Worm (Caenorhabditis elegans) whole organism, L4 larva: ENCODE data around the gene sri-20.

ENCODE experiments used
- Y75B8A.6 ChIP-seq: fragments of 200-800 bp; sonication (Bioruptor generic); IDR thresholded peaks from 2 replicates; pipeline ENCODE4 v1.3.6; 2022; ENCODE audit warnings: missing genetic modification reagents, missing genetic modification characterization, missing compliant biosample characterization
- aha-1 ChIP-seq: fragments of 150-350 bp; peaks from one replicate; lab custom pipeline; 2014; ENCODE audit warnings: missing biosample characterization, missing genetic modification characterization
- ama-1 ChIP-seq: fragments of 150-350 bp; optimal IDR thresholded peaks from 2 replicates; lab custom pipeline; 2014; ENCODE audit warnings: inconsistent platforms, mixed read lengths
- ceh-20 ChIP-seq: fragments of 200-800 bp; sonication (Bioruptor generic); IDR thresholded peaks from 2 replicates; pipeline ENCODE4 v1.3.6; 2022; ENCODE audit warnings: missing genetic modification reagents, missing genetic modification characterization, missing compliant biosample characterization
- ceh-44 ChIP-seq: fragments of 200-800 bp; sonication (Bioruptor generic); IDR thresholded peaks from 2 replicates; pipeline ENCODE4 v1.3.6; 2022; ENCODE audit warnings: missing genetic modification reagents, missing genetic modification characterization, missing compliant biosample characterization
- ceh-62 ChIP-seq: sonication (generic microtip); optimal IDR thresholded peaks from 2 replicates; lab custom pipeline; 2017; ENCODE audit warnings: missing biosample characterization, missing genetic modification characterization
- cey-2 ChIP-seq: sonication (generic microtip); optimal IDR thresholded peaks from 3 replicates; lab custom pipeline; 2017; ENCODE audit warnings: missing genetic modification characterization, mild to moderate bottlenecking, missing compliant biosample characterization, antibody characterized with exemption, borderline replicate concordance; ENCODE audit not compliant: insufficient read depth
- ctbp-1 ChIP-seq: fragments of 200-800 bp; sonication (Bioruptor generic); IDR thresholded peaks from 2 replicates; pipeline ENCODE4 v1.3.6; 2022; ENCODE audit warnings: missing genetic modification reagents, missing genetic modification characterization, missing compliant biosample characterization
- daf-12 ChIP-seq: fragments of 150-350 bp; optimal IDR thresholded peaks from 2 replicates; lab custom pipeline; 2014; ENCODE audit warnings: missing biosample characterization, missing genetic modification reagents, missing genetic modification characterization
- dmd-6 ChIP-seq: fragments of 200-800 bp; sonication (Bioruptor generic); IDR thresholded peaks from 2 replicates; pipeline ENCODE4 v1.3.6; 2022; ENCODE audit warnings: missing genetic modification reagents, missing genetic modification characterization, missing compliant biosample characterization
- dmd-8 ChIP-seq: fragments of 200-800 bp; sonication (Bioruptor generic); IDR thresholded peaks from 2 replicates; pipeline ENCODE4 v1.3.6; 2022; ENCODE audit warnings: missing genetic modification characterization, missing compliant biosample characterization
- dve-1 ChIP-seq: sonication (generic microtip); optimal IDR thresholded peaks from 2 replicates; lab custom pipeline; 2017; ENCODE audit warnings: antibody characterized with exemption, mild to moderate bottlenecking, missing genetic modification characterization, missing compliant biosample characterization; ENCODE audit not compliant: insufficient read depth
- egl-43 ChIP-seq: fragments of 200-800 bp; sonication (Bioruptor generic); IDR thresholded peaks from 2 replicates; pipeline ENCODE4 v1.3.6; 2022; ENCODE audit warnings: missing genetic modification reagents, missing genetic modification characterization, missing compliant biosample characterization
- fkh-10 ChIP-seq: fragments of 150-350 bp; optimal IDR thresholded peaks from 2 replicates; lab custom pipeline; 2014; ENCODE audit warnings: missing biosample characterization, missing genetic modification reagents, missing genetic modification characterization
- fos-1 ChIP-seq: fragments of 150-350 bp; optimal IDR thresholded peaks from 2 replicates; lab custom pipeline; 2014; ENCODE audit warnings: missing biosample characterization, missing genetic modification characterization
- hlh-11 ChIP-seq: fragments of 200-800 bp; sonication (Bioruptor generic); optimal IDR thresholded peaks from 2 replicates; lab custom pipeline; 2018; ENCODE audit warnings: mild to moderate bottlenecking, missing genetic modification characterization, missing compliant biosample characterization
- hlh-30 ChIP-seq: sonication (generic microtip); optimal IDR thresholded peaks from 2 replicates; lab custom pipeline; 2017; ENCODE audit warnings: antibody characterized with exemption, mild to moderate bottlenecking, missing genetic modification characterization, missing compliant biosample characterization; ENCODE audit not compliant: insufficient read depth
- jun-1 ChIP-seq: fragments of 150-350 bp; optimal IDR thresholded peaks from 2 replicates; lab custom pipeline; 2014; ENCODE audit warnings: missing biosample characterization, missing genetic modification reagents, missing genetic modification characterization
- lin-38 ChIP-seq: fragments of 200-800 bp; sonication (Bioruptor generic); IDR thresholded peaks from 2 replicates; pipeline ENCODE4 v1.3.6; 2022; ENCODE audit warnings: missing genetic modification reagents, missing genetic modification characterization, missing compliant biosample characterization
- madf-9 ChIP-seq: fragments of 200-800 bp; sonication (Bioruptor generic); conservative IDR thresholded peaks from 2 replicates; pipeline ENCODE4 v1.3.6; 2022; ENCODE audit warnings: missing genetic modification reagents, missing genetic modification characterization, missing compliant biosample characterization
- mdt-29 ChIP-seq: fragments of 200-800 bp; sonication (Bioruptor generic); IDR thresholded peaks from 2 replicates; pipeline ENCODE4 v1.3.6; 2022; ENCODE audit warnings: missing genetic modification reagents, missing genetic modification characterization, missing compliant biosample characterization
- mep-1 ChIP-seq: fragments of 150-350 bp; sonication (generic microtip); optimal IDR thresholded peaks from 3 replicates; lab custom pipeline; 2014; ENCODE audit warnings: missing biosample characterization, missing genetic modification characterization
- mxl-3 ChIP-seq: fragments of 200-800 bp; sonication (Bioruptor generic); optimal IDR thresholded peaks from 2 replicates; lab custom pipeline; 2018; ENCODE audit warnings: mild to moderate bottlenecking, missing genetic modification characterization, missing compliant biosample characterization
- nhr-102 ChIP-seq: sonication (generic microtip); optimal IDR thresholded peaks from 2 replicates; lab custom pipeline; 2016; ENCODE audit warnings: mild to moderate bottlenecking, missing genetic modification characterization, moderate library complexity, missing compliant biosample characterization
- nhr-237 ChIP-seq: sonication (generic microtip); optimal IDR thresholded peaks from 2 replicates; lab custom pipeline; 2017; ENCODE audit warnings: missing biosample characterization, missing genetic modification characterization
- nhr-28 ChIP-seq: fragments of 150-350 bp; optimal IDR thresholded peaks from 2 replicates; lab custom pipeline; 2014; ENCODE audit warnings: missing biosample characterization, missing genetic modification characterization
- nhr-48 ChIP-seq: sonication (generic microtip); optimal IDR thresholded peaks from 2 replicates; lab custom pipeline; 2016; ENCODE audit warnings: mild to moderate bottlenecking, missing genetic modification characterization, missing compliant biosample characterization
- pha-4 ChIP-seq, 2 experiments: fragments of 150-350 bp in 1 of 2; fragments of 200-800 bp in 1 of 2; sonication (Bioruptor generic) in 1 of 2; IDR thresholded peaks in 1 of 2; optimal IDR thresholded peaks in 1 of 2; 2 replicates each; pipeline versions ENCODE4 v1.3.6 to Lab custom; 2014 to 2022; ENCODE audit warnings: missing genetic modification characterization in 2 of 2, missing genetic modification reagents in 2 of 2, missing biosample characterization in 1 of 2, missing compliant biosample characterization in 1 of 2
- pqm-1 ChIP-seq: sonication (generic microtip); optimal IDR thresholded peaks from 2 replicates; lab custom pipeline; 2017; ENCODE audit warnings: missing biosample characterization, missing genetic modification characterization
- saeg-2 ChIP-seq: fragments of 200-800 bp; sonication (Bioruptor generic); IDR thresholded peaks from 2 replicates; pipeline ENCODE4 v1.3.6; 2022; ENCODE audit warnings: missing genetic modification reagents, missing genetic modification characterization, missing compliant biosample characterization
- snpc-1.2 ChIP-seq: fragments of 200-800 bp; sonication (Bioruptor generic); IDR thresholded peaks from 2 replicates; pipeline ENCODE4 v1.3.6; 2022; ENCODE audit warnings: missing genetic modification reagents, missing genetic modification characterization, missing compliant biosample characterization
- snpc-4 ChIP-seq: fragments of 150-350 bp; optimal IDR thresholded peaks from 2 replicates; lab custom pipeline; 2014; ENCODE audit warnings: missing biosample characterization, missing genetic modification characterization
- spr-1 ChIP-seq: sonication (generic microtip); optimal IDR thresholded peaks from 2 replicates; lab custom pipeline; 2016; ENCODE audit warnings: mild to moderate bottlenecking, missing genetic modification characterization, missing compliant biosample characterization
- tra-1 ChIP-seq: fragments of 200-800 bp; sonication (Bioruptor generic); IDR thresholded peaks from 2 replicates; pipeline ENCODE4 v1.3.6; 2022; ENCODE audit warnings: missing genetic modification reagents, missing genetic modification characterization, missing compliant biosample characterization
- unc-130 ChIP-seq: sonication (generic microtip); optimal IDR thresholded peaks from 2 replicates; lab custom pipeline; 2016; ENCODE audit warnings: missing genetic modification reagents, missing genetic modification characterization, missing compliant biosample characterization
- unc-62 ChIP-seq, 3 experiments: fragments of 150-350 bp in 1 of 3; sonication (generic microtip); optimal IDR thresholded peaks in 2 of 3; peaks in 1 of 3; 1 replicate in 1 of 3; 2 replicates in 2 of 3; lab custom pipeline; 2014 to 2017; ENCODE audit warnings: missing biosample characterization in 3 of 3, missing genetic modification characterization in 3 of 3, missing genetic modification reagents in 3 of 3, missing genotype in 1 of 3
- vab-7 ChIP-seq: fragments of 200-800 bp; sonication (Bioruptor generic); IDR thresholded peaks from 2 replicates; pipeline ENCODE4 v1.3.6; 2022; ENCODE audit warnings: missing genetic modification reagents, missing genetic modification characterization, missing compliant biosample characterization
- zag-1 ChIP-seq: fragments of 150-350 bp; optimal IDR thresholded peaks from 2 replicates; lab custom pipeline; 2014; ENCODE audit warnings: missing biosample characterization, missing genetic modification characterization
- ztf-7 ChIP-seq: fragments of 150-350 bp; optimal IDR thresholded peaks from 2 replicates; lab custom pipeline; 2014; ENCODE audit warnings: missing biosample characterization, missing genetic modification characterization

Gene sri-20

DNA sequence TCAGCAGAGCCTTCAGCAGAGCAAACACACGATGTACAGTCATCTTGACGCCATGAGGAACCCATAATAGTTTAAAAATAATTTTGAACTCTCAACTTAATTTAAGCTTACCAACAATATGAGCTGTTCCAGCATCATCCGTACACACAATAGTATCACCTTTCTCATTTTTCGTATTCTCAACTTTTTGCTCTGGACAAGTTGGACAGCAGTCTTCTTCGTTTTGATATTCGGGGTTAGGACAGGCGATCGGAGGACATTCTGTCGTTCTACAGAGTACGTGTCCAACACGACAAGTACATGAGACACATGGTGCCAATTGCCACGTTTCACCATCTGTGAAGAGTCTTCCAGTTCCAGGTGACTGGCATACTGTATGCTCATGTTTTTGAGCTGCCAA, 44.8 kb upstream of the sri-20 start:
- TF ChIP-seq unc-62 (GFP tag; optimal IDR thresholded peaks at IDR 0.05 in 1 of 2; lab: Kevin White, UChicago) (peak in 1 of 2 experiments; percentile 97), unc-62 (tag; optimal IDR thresholded peaks at IDR 0.05; lab: Kevin White, UChicago) (no peak), snpc-4 (tag; lab: Kevin White, UChicago) (no peak), spr-1 (tag; lab: Kevin White, UChicago) (no peak)

DNA sequence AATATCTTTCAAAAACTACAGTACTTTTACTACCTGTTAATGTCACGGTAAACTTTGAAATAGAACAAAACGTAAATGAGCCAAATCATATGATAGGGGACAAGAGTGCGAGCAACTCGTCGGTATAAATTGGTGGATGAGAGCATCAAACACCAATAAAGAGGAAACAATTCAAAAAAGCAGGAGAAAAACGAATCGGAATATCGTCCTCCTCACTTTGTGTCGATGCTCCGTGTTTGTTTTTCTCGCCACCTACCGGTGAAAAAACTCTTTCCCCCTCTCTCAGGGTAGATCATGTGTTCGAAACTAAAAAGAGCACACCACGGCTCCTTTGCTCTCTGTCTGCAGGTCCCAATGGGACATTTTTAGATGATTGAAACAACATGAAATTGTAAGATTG, 40.3 kb upstream of the sri-20 start:
- TF ChIP-seq ceh-20 (GFP tag; lab: Robert Waterston, UW) (0 out of 2 replicates have a peak, but pooled peaks have one; percentile 34), pha-4 (GFP tag; IDR thresholded peaks at IDR 0.05; lab: Robert Waterston, UW) (no peak), pha-4 (tag; optimal IDR thresholded peaks at IDR 0.05; lab: Kevin White, UChicago) (peak; percentile 63), nhr-48 (tag; lab: Kevin White, UChicago) (no peak)

DNA sequence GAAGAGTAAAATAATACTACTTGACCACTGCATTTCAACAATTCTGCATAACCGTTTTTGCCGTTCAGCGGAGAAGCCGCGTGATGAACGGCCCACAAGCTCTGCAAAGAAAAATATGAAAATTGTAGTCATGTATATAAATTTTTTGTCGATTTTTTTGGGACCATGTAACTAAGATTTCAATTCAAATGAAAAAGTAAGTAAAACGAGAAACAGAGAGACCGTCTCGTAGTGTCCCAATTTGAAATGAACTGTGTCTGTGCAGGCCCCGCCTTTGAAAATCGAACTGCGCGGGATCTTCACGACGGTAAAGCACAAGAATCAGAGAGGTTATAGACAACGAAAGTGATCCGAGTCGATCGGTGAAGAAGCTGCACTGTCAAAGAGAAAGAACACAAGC, 36.3 kb upstream of the sri-20 start, which contains the start of gene crm-1:
Gene crm-1, minus strand, starts transcription at position 101 of the 400 bp plus-strand sequence.
- peak; percentile 19 for TF ChIP-seq aha-1 (tag; lab: Kevin White, UChicago)
- TF ChIP-seq dmd-6 (GFP tag; lab: Robert Waterston, UW): no peak
- no peak for TF ChIP-seq ama-1 (lab: Kevin White, UChicago)
- no peak for TF ChIP-seq mdt-29
- no peak for TF ChIP-seq ztf-7 (tag; lab: Kevin White, UChicago)

DNA sequence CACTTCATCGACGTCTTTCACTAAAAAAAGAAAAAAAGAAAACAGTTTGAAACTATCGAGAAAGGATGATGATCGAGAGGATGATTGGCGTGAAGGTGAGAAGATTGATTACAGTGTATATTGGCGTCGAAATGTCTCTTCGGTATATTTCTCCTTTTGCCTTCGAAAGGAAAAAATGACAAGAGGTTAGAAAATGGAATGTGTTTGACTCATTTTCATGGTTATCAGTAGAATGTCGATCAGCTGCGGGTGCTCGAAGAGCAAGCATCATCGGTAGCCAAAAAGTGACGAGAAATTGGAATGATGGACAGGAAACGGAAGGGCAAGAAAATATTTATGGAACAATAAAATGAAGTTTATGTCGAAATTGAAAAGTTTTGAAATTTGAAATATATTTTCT, 34.5 kb upstream of the sri-20 start:
- TF ChIP-seq nhr-28 (tag; lab: Kevin White, UChicago) (peak; percentile 47), dmd-6 (GFP tag; lab: Robert Waterston, UW) (peak; percentile 98), nhr-48 (tag; lab: Kevin White, UChicago) (peak; percentile 74), ceh-44 (GFP tag; lab: Robert Waterston, UW) (no peak), hlh-11 (tag; lab: Kevin White, UChicago) (peak; percentile 63), tra-1 (GFP tag; lab: Robert Waterston, UW) (peak; percentile 58; the same call in 1 of the 2 replicates), nhr-102 (tag; lab: Kevin White, UChicago) (no peak), ceh-62 (tag; lab: Kevin White, UChicago) (no peak), ceh-20 (GFP tag; lab: Robert Waterston, UW) (0 out of 2 replicates have a peak, but pooled peaks have one; percentile 21), fos-1 (tag; lab: Kevin White, UChicago) (no peak), dve-1 (peak; percentile 43), pqm-1 (tag; lab: Kevin White, UChicago) (peak; percentile 20)

DNA sequence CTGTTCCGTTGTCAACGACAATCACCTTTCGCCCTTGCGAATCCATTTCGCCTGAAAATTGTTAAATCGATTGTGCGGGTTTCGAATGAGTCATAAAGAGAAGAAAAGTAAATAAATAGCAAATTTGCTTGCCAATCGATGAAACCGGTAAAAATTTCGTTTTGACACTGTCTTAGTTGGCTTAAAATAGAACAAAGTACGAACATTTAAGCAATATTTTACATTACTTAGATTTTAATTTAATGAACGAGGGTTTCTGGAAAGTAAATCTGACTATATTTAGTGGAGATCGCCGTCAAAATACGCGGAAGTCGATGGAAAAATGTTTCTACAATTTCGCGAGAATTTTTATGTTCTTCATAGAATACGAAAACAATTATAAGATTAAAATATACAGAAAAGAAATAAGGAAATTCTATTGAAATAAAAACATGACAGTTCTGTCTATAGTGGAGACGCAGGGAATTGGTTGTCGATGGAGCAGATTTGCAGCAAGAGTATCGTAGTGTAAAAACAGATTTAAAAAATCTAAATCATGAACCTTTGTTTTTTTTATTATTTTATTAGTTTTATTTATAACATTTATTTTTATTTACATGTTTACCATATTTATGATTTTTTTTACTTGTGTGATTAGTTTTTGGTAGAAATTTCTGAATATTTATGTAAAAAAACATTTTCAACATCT, 29.9 kb upstream of the sri-20 start, which contains the start of gene arx-2:
Gene arx-2, minus strand, starts transcription at position 51 of the 688 bp plus-strand sequence.
- no peak for TF ChIP-seq fkh-10 (GFP tag; lab: Kevin White, UChicago)
- TF ChIP-seq snpc-4 (tag; lab: Kevin White, UChicago): no peak
- peak; percentile 64 for TF ChIP-seq nhr-28 (tag; lab: Kevin White, UChicago)
- TF ChIP-seq hlh-11 (tag; lab: Kevin White, UChicago): no peak
- TF ChIP-seq zag-1 (tag; lab: Kevin White, UChicago): no peak
- no peak for TF ChIP-seq jun-1 (tag; lab: Kevin White, UChicago)
- TF ChIP-seq lin-38 (GFP tag; lab: Robert Waterston, UW): peak; percentile 87
- TF ChIP-seq snpc-1.2 (GFP tag; lab: Robert Waterston, UW): no peak
- TF ChIP-seq vab-7 (GFP tag; lab: Robert Waterston, UW): no peak
- TF ChIP-seq dmd-8: no peak
- no peak for TF ChIP-seq fos-1 (tag; lab: Kevin White, UChicago)
- TF ChIP-seq mep-1 (tag; lab: Kevin White, UChicago): peak; percentile 56
- no peak for TF ChIP-seq cey-2 (tag; lab: Kevin White, UChicago)
- peak; percentile 3 for TF ChIP-seq unc-130 (GFP tag; lab: Kevin White, UChicago)
- peak; percentile 29 for TF ChIP-seq hlh-30
- no peak for TF ChIP-seq ctbp-1 (GFP tag; lab: Robert Waterston, UW)
- TF ChIP-seq ama-1 (lab: Kevin White, UChicago): no peak
- no peak for TF ChIP-seq nhr-48 (tag; lab: Kevin White, UChicago)
- no peak for TF ChIP-seq madf-9
- no peak for TF ChIP-seq Y75B8A.6 (GFP tag; lab: Robert Waterston, UW)
- no peak for TF ChIP-seq egl-43 (GFP tag; lab: Robert Waterston, UW)
- TF ChIP-seq dve-1: peak; percentile 41
- no peak for TF ChIP-seq daf-12 (tag; lab: Kevin White, UChicago)
- TF ChIP-seq unc-62 (GFP tag; optimal IDR thresholded peaks at IDR 0.05 in 1 of 2; lab: Kevin White, UChicago): no peak
- no peak for TF ChIP-seq unc-62 (tag; optimal IDR thresholded peaks at IDR 0.05; lab: Kevin White, UChicago)
- TF ChIP-seq saeg-2 (GFP tag; lab: Robert Waterston, UW): no peak
- TF ChIP-seq nhr-237: no peak
- TF ChIP-seq mxl-3 (GFP tag; lab: Kevin White, UChicago): no peak
